Fruit fly (Drosophila melanogaster): ENCODE results near the gene JMJD6.

DNA sequence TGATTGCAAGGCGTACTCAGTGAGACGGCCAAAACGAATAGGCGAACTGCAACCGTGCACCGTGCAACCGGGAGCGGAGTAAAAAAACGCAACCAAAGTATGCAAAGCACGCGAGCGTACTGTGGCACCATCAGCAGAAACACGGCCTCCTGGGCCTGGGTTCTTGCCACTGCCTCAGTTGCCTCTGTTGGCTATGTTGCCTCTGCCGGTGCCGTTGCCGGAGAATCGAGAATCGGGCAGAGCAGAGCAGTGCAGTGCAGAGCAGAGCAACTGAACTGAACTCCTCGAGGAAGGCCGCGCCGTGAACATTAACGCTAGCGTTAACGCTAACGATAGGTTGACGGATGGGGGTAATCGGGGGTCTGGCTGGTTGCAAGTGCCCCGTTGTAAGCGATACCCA lies 38.2 kb downstream of the JMJD6 start, which contains the start of gene CG34377:
- TF ChIP-seq Dll (optimal IDR thresholded peaks at IDR 0.05) (no peak), pan (optimal IDR thresholded peaks at IDR 0.05) (no peak)
